Worm (Caenorhabditis elegans): ENCODE measurements around the gene kup-1.

kup-1 gene

DNA sequence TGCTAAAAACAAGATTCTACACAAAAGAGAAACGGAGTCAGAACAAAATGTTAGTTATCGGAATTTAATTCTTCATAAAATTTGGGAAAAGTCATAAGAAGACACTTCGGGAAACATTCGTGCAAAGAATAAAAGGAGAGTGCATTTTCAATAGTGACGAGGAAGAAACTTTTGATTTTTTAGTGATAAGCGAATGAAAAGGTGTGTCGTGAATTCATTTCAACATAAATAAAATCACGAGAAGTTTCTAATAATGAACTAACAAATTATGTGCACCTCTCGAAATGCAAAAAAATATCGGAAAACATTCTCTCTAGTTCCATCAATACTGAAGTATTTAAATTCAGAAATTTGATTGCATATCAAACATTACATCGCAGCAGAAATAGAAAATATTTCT, 35.3 kb upstream of the kup-1 start (continued):
- TF ChIP-seq ceh-44 (GFP tag; IDR thresholded peaks at IDR 0.05), result no peak
- TF ChIP-seq mxl-2 (GFP tag; conservative IDR thresholded peaks at IDR 0.05), result no peak
- no peak for TF ChIP-seq hmg-1.1 (GFP tag; IDR thresholded peaks at IDR 0.05)
- no peak for TF ChIP-seq lin-1 (GFP tag; IDR thresholded peaks at IDR 0.05)
- TF ChIP-seq dmd-6 (GFP tag; IDR thresholded peaks at IDR 0.05), result peak; percentile 51
- TF ChIP-seq ceh-32 (tag; optimal IDR thresholded peaks at IDR 0.05; ENCODE audit: poor library complexity), result no peak
- no peak for TF ChIP-seq lin-38 (GFP tag; IDR thresholded peaks at IDR 0.05)
- TF ChIP-seq dpl-1 (GFP tag; optimal IDR thresholded peaks at IDR 0.05), result no peak
- no peak for TF ChIP-seq ceh-20 (GFP tag; IDR thresholded peaks at IDR 0.05)
- TF ChIP-seq daf-16 (GFP tag; optimal IDR thresholded peaks at IDR 0.05), result no peak
- TF ChIP-seq daf-16 (tag; optimal IDR thresholded peaks at IDR 0.05), result peak; percentile 73
- no peak for TF ChIP-seq nhr-48 (tag; optimal IDR thresholded peaks at IDR 0.05)
- TF ChIP-seq cey-2 (tag; optimal IDR thresholded peaks at IDR 0.05; ENCODE audit: borderline replicate concordance, insufficient read depth), result no peak
- TF ChIP-seq nhr-41 (GFP tag; IDR thresholded peaks at IDR 0.05), result no peak
- no peak for TF ChIP-seq pha-4 (GFP tag; IDR thresholded peaks at IDR 0.05)
- TF ChIP-seq pha-4 (tag; optimal IDR thresholded peaks at IDR 0.05), result no peak
- TF ChIP-seq egl-27 (tag; optimal IDR thresholded peaks at IDR 0.05), result no peak
- no peak for TF ChIP-seq nhr-6 (tag; optimal IDR thresholded peaks at IDR 0.05)
- TF ChIP-seq attf-4 (tag; optimal IDR thresholded peaks at IDR 0.05), result no peak
- TF ChIP-seq T26A8.4 (GFP tag; IDR thresholded peaks at IDR 0.05), result no peak
- no peak for TF ChIP-seq fkh-10 (GFP tag; optimal IDR thresholded peaks at IDR 0.05)
- TF ChIP-seq daf-19 (GFP tag; conservative IDR thresholded peaks at IDR 0.05), result no peak
- peak; percentile 26 for TF ChIP-seq dve-1 (tag; optimal IDR thresholded peaks at IDR 0.05; ENCODE audit: insufficient read depth)
- TF ChIP-seq jun-1 (tag; optimal IDR thresholded peaks at IDR 0.05), result no peak

DNA sequence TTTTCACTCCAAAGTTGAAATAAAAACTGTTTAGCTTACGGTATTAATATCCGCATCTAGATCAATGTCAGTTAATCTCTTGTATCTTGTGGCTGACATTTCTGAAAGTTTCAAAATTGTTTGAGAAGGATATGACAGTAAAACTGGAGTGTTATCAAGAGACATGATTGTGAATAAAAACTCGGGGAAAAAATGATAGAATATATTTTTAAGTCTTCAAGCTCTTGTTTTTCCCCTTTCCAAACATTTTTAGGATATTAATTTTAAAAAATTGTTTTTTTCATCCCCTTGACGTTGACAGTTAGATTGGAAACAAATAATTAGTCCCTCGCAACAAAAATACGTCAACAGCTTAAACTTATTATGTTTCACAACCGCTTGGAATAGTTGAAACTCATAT, 34.2 kb upstream of the kup-1 start, which contains the start of gene R07B7.6:
Gene R07B7.6, minus strand, starts transcription at position 101 of the 400 bp plus-strand sequence.
- TF ChIP-seq ceh-44 (GFP tag; IDR thresholded peaks at IDR 0.05) (no peak), tag-97 (GFP tag; IDR thresholded peaks at IDR 0.05) (no peak), hlh-11 (tag; optimal IDR thresholded peaks at IDR 0.05) (no peak), Y5F2A.4 (GFP tag; optimal IDR thresholded peaks at IDR 0.05) (no peak), lin-39 (tag; optimal IDR thresholded peaks at IDR 0.05) (no peak), attf-4 (tag; optimal IDR thresholded peaks at IDR 0.05) (no peak), snpc-4 (tag; optimal IDR thresholded peaks at IDR 0.05) (no peak), lin-1 (GFP tag; IDR thresholded peaks at IDR 0.05) (no peak), ztf-11 (tag; optimal IDR thresholded peaks at IDR 0.05) (no peak)

DNA sequence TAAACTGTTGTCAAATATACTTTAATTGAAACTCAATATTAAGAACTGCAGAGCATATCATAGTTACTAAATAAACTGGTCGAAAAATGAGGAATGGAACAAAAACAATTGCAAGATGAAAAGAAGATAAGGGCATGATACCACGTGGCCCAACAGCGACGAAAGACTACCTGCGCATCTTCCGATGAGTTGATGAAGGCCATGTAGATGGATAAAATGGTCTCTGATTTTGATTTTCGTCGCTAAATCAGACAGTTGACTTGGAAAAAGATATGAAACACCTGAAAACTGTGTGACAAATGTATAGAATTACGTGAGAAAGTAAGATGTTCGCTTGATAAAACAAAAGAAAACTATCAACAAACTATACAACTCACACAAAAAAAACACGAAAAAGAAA, 30.8 kb upstream of the kup-1 start:
- no peak for TF ChIP-seq aly-2 (tag; optimal IDR thresholded peaks at IDR 0.05)
- no peak for TF ChIP-seq T20F7.1 (GFP tag; optimal IDR thresholded peaks at IDR 0.05)
- no peak for TF ChIP-seq ceh-62 (tag; optimal IDR thresholded peaks at IDR 0.05)
- no peak for TF ChIP-seq ceh-32 (tag; optimal IDR thresholded peaks at IDR 0.05; ENCODE audit: poor library complexity)
- no peak for TF ChIP-seq lin-1 (GFP tag; IDR thresholded peaks at IDR 0.05)
- no peak for TF ChIP-seq Y105C5A.15 (GFP tag; IDR thresholded peaks at IDR 0.05)
- no peak for TF ChIP-seq dmd-8 (GFP tag; IDR thresholded peaks at IDR 0.05)
- TF ChIP-seq tag-97 (GFP tag; IDR thresholded peaks at IDR 0.05), result no peak
- TF ChIP-seq lin-29 (GFP tag; IDR thresholded peaks at IDR 0.05), result no peak
- TF ChIP-seq mdl-1 (tag; optimal IDR thresholded peaks at IDR 0.05), result peak; percentile 14 to 70
- TF ChIP-seq mxl-3 (GFP tag; optimal IDR thresholded peaks at IDR 0.05), result peak; percentile 83
- TF ChIP-seq D1046.2 (GFP tag; IDR thresholded peaks at IDR 0.05), result no peak
- TF ChIP-seq F26F4.8 (GFP tag; conservative IDR thresholded peaks at IDR 0.05), result no peak
- TF ChIP-seq lir-3 (tag; optimal IDR thresholded peaks at IDR 0.05), result no peak
- TF ChIP-seq R02D3.7 (tag; optimal IDR thresholded peaks at IDR 0.05), result no peak
- no peak for TF ChIP-seq nhr-42 (GFP tag; IDR thresholded peaks at IDR 0.05)
- no peak for TF ChIP-seq daf-19 (GFP tag; conservative IDR thresholded peaks at IDR 0.05)
- TF ChIP-seq nhr-102 (tag; optimal IDR thresholded peaks at IDR 0.05), result no peak
- no peak for TF ChIP-seq cey-2 (tag; optimal IDR thresholded peaks at IDR 0.05; ENCODE audit: borderline replicate concordance, insufficient read depth)
- TF ChIP-seq T26A8.4 (GFP tag; IDR thresholded peaks at IDR 0.05), result no peak
- no peak for TF ChIP-seq F10B5.3 (tag; optimal IDR thresholded peaks at IDR 0.05)
- TF ChIP-seq nhr-237 (tag; optimal IDR thresholded peaks at IDR 0.05), result no peak
- no peak for TF ChIP-seq nhr-11 (tag; optimal IDR thresholded peaks at IDR 0.05)
- no peak for TF ChIP-seq spr-3 (GFP tag; optimal IDR thresholded peaks at IDR 0.05)
- no peak for TF ChIP-seq unc-130 (GFP tag; optimal IDR thresholded peaks at IDR 0.05)
- TF ChIP-seq pha-4 (GFP tag; IDR thresholded peaks at IDR 0.05), result no peak
- no peak for TF ChIP-seq pha-4 (tag; optimal IDR thresholded peaks at IDR 0.05)
